Worm (Caenorhabditis elegans) whole organism, mixed stage, embryonic: Measurements from ENCODE around the gene F07A11.5.

Experiments used
- bed-3 ChIP-seq: fragments of 200-800 bp; sonication (Bioruptor generic); optimal IDR thresholded peaks from 3 replicates; lab custom pipeline; 2018; ENCODE audit warnings: mild to moderate bottlenecking, missing genetic modification characterization, moderate library complexity, missing compliant biosample characterization
- mls-2 ChIP-seq: sonication (generic microtip); optimal IDR thresholded peaks from 2 replicates; lab custom pipeline; 2016; ENCODE audit warnings: mild to moderate bottlenecking, missing genetic modification characterization, moderate library complexity, missing compliant biosample characterization
- nhr-28 ChIP-seq: fragments of 150-350 bp; optimal IDR thresholded peaks from 2 replicates; lab custom pipeline; 2014; ENCODE audit warnings: missing biosample characterization, missing genetic modification characterization
- nhr-76 ChIP-seq: sonication (generic microtip); optimal IDR thresholded peaks from 2 replicates; lab custom pipeline; 2017; ENCODE audit warnings: missing biosample characterization, missing genetic modification characterization
- sem-2 ChIP-seq: fragments of 200-800 bp; sonication (Bioruptor generic); optimal IDR thresholded peaks from 2 replicates; lab custom pipeline; 2018; ENCODE audit warnings: mild to moderate bottlenecking, missing genetic modification characterization, missing compliant biosample characterization
- tbx-8 ChIP-seq: fragments of 200-800 bp; sonication (Bioruptor generic); optimal IDR thresholded peaks from 2 replicates; lab custom pipeline; 2018; ENCODE audit warnings: mild to moderate bottlenecking, missing genetic modification characterization, moderate library complexity, missing compliant biosample characterization
- ztf-11 ChIP-seq: fragments of 150-350 bp; optimal IDR thresholded peaks from 2 replicates; lab custom pipeline; 2014; ENCODE audit warnings: missing biosample characterization, missing genetic modification characterization

- TF ChIP-seq mls-2 (no peak), bed-3 (GFP tag; lab: Kevin White, UChicago) (no peak), ztf-11 (tag; lab: Kevin White, UChicago) (no peak), nhr-28 (no peak), nhr-76 (tag; lab: Kevin White, UChicago) (no peak), tbx-8 (GFP tag; lab: Kevin White, UChicago) (no peak), sem-2 (no peak)
These were observed 23.8 kb upstream of the F07A11.5 start for ce11 chrII:11588304-11588703.
